Worm (Caenorhabditis elegans) whole organism, L3 larva: ENCODE measurements around the gene pfk-1.1.

Experiments
- ceh-16 ChIP-seq: sonication (generic microtip); optimal IDR thresholded peaks from 2 replicates; lab custom pipeline; 2017; ENCODE audit warnings: missing biosample characterization, missing genetic modification characterization
- ceh-9 ChIP-seq: sonication (generic microtip); optimal IDR thresholded peaks from 2 replicates; lab custom pipeline; 2018; ENCODE audit warnings: missing biosample characterization, missing genetic modification characterization
- daf-12 ChIP-seq: fragments of 150-350 bp; optimal IDR thresholded peaks from 2 replicates; lab custom pipeline; 2014; ENCODE audit warnings: missing biosample characterization, missing genetic modification reagents, missing genetic modification characterization
- elt-1 ChIP-seq: fragments of 150-350 bp; optimal IDR thresholded peaks from 2 replicates; lab custom pipeline; 2014; ENCODE audit warnings: missing biosample characterization, missing genetic modification characterization
- fkh-2 ChIP-seq: fragments of 150-350 bp; optimal IDR thresholded peaks from 2 replicates; lab custom pipeline; 2014; ENCODE audit warnings: missing biosample characterization, missing genetic modification reagents, missing genetic modification characterization
- fos-1 ChIP-seq: fragments of 150-350 bp; optimal IDR thresholded peaks from 2 replicates; lab custom pipeline; 2014; ENCODE audit warnings: missing biosample characterization, missing genetic modification characterization
- lin-39 ChIP-seq: fragments of 150-350 bp; optimal IDR thresholded peaks from 2 replicates; lab custom pipeline; 2018; ENCODE audit warnings: missing biosample characterization, missing genetic modification reagents, missing genetic modification characterization
- lsy-12 ChIP-seq: sonication (generic microtip); optimal IDR thresholded peaks from 2 replicates; lab custom pipeline; 2016; ENCODE audit warnings: mild to moderate bottlenecking, missing genetic modification characterization, missing compliant biosample characterization
- nhr-11 ChIP-seq: fragments of 150-350 bp; optimal IDR thresholded peaks from 2 replicates; lab custom pipeline; 2014; ENCODE audit warnings: missing biosample characterization, missing genetic modification characterization
- nhr-28 ChIP-seq: fragments of 150-350 bp; optimal IDR thresholded peaks from 2 replicates; lab custom pipeline; 2014; ENCODE audit warnings: missing biosample characterization, missing genetic modification characterization
- snpc-4 ChIP-seq: fragments of 150-350 bp; optimal IDR thresholded peaks from 2 replicates; lab custom pipeline; 2014; ENCODE audit warnings: missing biosample characterization, missing genetic modification characterization
- unc-62 ChIP-seq: fragments of 150-350 bp; sonication (generic microtip); optimal IDR thresholded peaks from 4 replicates; lab custom pipeline; 2014; ENCODE audit warnings: missing biosample characterization, missing genetic modification reagents, missing genetic modification characterization
- ztf-11 ChIP-seq: fragments of 150-350 bp; optimal IDR thresholded peaks from 2 replicates; lab custom pipeline; 2014; ENCODE audit warnings: missing biosample characterization, missing genetic modification characterization

- TF ChIP-seq fos-1 (tag; lab: Kevin White, UChicago) (no peak), lsy-12 (tag; lab: Kevin White, UChicago) (no peak), unc-62 (GFP tag; lab: Kevin White, UChicago) (no peak), ztf-11 (tag; lab: Kevin White, UChicago) (no peak), snpc-4 (tag; lab: Kevin White, UChicago) (no peak), lin-39 (tag; lab: Kevin White, UChicago) (no peak), ceh-16 (tag; lab: Kevin White, UChicago) (no peak), fkh-2 (tag; lab: Kevin White, UChicago) (no peak), elt-1 (tag; lab: Kevin White, UChicago) (no peak), nhr-28 (tag; lab: Kevin White, UChicago) (no peak), daf-12 (no peak), nhr-11 (tag; lab: Kevin White, UChicago) (no peak), ceh-9 (no peak)
Observed at ce11 chrX:2920456-2920855, 20.2 kb upstream of the pfk-1.1 start.
